Fruit fly (Drosophila melanogaster) whole organism, larva: ENCODE results near the gene CG14650.
A peak's percentile ranks its signal among the peaks of the same experiment; 100 is the strongest.

Source experiments
- noc ChIP-seq: fragments of 200-800 bp; sonication (Bioruptor generic); optimal IDR thresholded peaks from 3 replicates; lab custom pipeline; 2019; ENCODE audit warnings: missing biosample characterization, mild to moderate bottlenecking, missing genetic modification characterization, moderate library complexity

The CG14650 gene

DNA sequence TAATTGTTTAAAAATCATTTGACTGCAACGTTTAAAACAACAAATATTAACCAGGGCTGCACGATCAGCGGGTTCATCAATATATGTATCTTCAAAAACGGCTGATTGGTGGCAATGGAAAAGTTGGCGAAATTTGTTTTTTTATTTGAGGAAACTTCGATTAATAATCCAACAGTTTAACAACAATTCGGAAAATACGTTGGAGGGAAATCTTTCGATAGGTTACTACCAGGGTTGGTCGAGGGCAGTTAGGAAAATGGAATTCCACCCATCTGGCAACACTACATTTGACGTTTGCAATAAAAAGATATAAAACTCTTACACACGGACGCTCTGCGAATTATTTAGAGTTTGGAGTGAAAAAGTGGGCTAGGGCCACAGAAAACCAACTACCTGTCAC lies at the start of gene CG14650, which contains the start of gene Lipt2:
CG14650 (plus strand) TSS at position 275 of the 400 bp plus-strand sequence.
Lipt2 (minus strand) TSS at position 217 of the 400 bp plus-strand sequence.
- no peak for TF ChIP-seq noc

DNA sequence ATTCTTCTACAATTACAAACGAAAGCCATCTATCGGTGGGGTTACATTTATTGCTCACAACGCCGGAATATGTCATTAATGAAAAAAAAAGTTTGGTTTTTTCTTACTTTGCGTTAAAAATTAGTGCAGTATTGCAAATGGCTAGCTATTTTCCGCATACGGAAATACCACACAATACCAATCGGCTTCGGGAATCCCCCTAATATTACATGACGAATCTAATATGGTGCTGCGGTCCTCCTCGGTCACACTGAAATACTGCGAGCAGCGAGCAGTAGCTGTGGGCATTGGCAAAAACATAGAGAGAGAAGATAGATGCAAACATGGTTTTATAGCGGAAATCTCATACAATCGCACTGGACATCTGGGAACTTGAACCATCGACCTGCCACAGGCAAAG lies 49.7 kb upstream of the CG14650 start, which contains the start of gene tub:
tub (plus strand) TSS at position 253 of the 400 bp plus-strand sequence.
- TF ChIP-seq noc, result peak; percentile 31

DNA sequence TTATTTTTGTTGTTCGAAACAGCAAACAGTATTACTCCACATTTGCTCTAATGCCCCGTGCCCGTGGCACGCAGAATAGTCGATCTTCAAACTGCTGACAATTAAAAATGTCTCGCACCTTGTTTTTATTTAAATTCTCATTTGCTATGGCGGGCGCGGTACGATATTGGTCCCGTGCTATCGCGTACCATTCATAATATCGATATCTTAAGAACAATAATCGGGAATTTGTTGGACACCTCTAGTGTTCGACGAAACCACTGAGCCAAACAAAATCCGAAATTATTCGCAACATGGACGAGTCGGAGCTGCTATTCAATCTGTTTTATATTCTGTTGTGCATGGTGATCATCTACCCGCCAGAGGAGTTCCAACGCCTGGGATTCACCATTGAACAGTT lies 47.1 kb upstream of the CG14650 start, which contains the start of gene CG14646:
CG14646 (plus strand) TSS at position 234 of the 400 bp plus-strand sequence.
- TF ChIP-seq noc, result no peak

DNA sequence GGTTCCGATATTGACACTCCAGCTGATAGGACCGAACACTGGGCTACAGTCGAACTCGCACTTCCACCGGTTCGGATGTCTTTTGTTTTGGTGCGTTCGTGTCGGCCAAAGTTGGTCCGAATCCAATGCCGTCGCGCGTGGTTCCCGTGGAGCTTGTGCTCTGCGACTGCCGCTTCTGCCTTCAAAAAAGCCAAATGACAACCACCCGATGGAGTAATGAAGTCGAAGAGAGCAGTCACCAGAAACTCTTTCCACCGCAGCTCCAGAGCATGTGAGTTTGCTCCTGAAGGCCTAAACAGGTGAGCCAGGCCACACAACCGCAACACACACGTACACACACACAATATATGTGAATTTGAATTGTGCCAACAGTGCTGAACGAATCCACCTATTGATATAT lies 43.1 kb upstream of the CG14650 start, which contains the start of gene CG34112:
CG34112 (minus strand) TSS at position 143 of the 400 bp plus-strand sequence.
- no peak for TF ChIP-seq noc

DNA sequence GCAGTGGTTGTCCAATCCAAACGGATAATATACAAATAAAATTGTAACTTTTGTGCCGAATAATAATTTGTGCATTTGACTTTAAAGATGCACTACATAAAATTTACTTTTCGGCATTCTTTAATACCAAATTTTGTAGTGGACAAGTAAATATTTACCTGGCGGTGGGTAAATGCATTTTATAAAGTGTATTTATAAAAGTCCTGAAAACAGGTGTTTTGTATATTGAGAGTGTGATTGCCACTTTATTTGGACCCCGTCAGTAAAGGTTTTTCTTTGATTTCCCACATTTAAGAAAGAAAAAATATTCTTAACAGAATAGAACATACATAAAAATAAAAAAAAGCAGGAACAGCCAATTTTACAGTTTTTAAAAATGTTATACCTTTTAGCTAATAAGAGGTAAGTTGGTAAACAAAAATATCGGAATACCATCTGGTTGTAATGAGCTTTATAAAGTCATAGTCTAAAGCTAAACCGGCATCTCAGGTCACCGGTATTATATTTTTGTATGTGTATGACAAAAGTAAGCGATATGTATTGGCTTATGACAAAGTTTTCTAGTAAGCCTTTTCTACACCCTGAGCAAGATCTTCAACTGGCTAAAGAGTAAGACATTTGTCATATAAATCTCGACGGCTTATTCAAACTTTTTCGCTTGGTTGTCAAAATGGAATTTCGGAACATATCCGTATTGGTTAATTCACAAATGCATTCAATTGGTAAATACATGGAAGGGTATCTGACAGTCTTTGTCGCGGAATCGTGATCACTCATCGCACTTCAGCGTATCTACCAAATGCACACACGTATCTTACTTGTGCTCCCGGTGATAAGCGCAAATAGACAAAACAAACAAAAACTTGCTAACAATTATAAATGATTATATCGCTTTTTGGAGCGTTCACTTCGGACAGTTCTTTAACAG lies 42.3 kb upstream of the CG14650 start:
- peak; percentile 96 for TF ChIP-seq noc

dm6 chr3R:4397403-4398079 lies 39.6 kb upstream of the CG14650 start, which contains the start of gene CG9855:
CG9855 (minus strand) TSS chr3R:4397875.
- no peak for TF ChIP-seq noc

- no peak for TF ChIP-seq noc
These were observed 37.2 kb upstream of the CG14650 start for dm6 chr3R:4399810-4400496.

DNA sequence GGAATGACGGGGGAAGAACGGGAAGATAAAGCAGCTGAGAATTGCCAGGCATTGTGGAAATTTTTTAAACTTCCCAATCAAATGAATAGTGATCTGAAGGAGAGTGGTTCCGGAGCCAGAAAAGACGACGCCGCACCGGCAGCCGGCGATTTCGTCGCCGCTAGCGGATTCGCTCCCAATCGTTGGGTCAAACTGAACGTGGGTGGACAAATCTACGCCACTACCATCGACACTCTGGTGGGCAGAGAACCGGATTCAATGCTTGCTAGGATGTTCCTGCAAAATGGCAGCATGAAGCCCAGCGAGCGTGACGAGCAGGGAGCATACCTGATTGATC lies 36.7 kb upstream of the CG14650 start, which contains the start of gene CG14647:
CG14647 (plus strand) TSS at position 14 of the 337 bp plus-strand sequence.
- TF ChIP-seq noc, result no peak

- TF ChIP-seq noc, result no peak
These were observed 35.1 kb upstream of the CG14650 start, which contains the start of gene CG9853 for dm6 chr3R:4401977-4402589. CG9853 (minus strand) TSS chr3R:4402027.

- no peak for TF ChIP-seq noc
These were observed 34.1 kb upstream of the CG14650 start, which contains the start of gene lost for dm6 chr3R:4402884-4403705. lost (plus strand) TSS chr3R:4403076.

dm6 chr3R:4403706-4404392 lies 33.3 kb upstream of the CG14650 start:
- peak; percentile 87 for TF ChIP-seq noc

dm6 chr3R:4407325-4407724 lies 29.9 kb upstream of the CG14650 start:
- no peak for TF ChIP-seq noc

dm6 chr3R:4416138-4416537 lies 21.0 kb upstream of the CG14650 start, which contains the start of gene CG31528:
CG31528 (plus strand) TSS chr3R:4416438.
- no peak for TF ChIP-seq noc

DNA sequence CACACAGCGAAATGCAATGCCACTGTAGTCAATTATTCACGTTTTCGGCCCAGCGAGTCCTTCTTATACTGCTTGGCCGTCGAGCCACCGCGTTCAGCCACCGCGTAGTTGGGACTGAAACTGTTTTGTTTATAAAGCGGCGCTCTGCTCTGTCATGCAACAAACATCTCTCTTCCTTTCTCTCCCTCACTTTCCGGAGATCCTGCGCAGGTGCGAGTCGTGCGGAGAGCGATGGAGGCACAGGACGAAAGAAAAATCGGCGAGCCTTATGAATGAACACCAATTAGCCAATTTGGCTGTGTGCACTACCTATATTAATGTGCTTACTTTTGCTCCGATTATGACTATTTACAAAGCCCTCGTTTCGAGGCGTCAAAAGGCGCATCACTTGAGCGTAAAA lies 17.7 kb upstream of the CG14650 start, which contains the start of gene CG32944:
CG32944 (minus strand) TSS at position 97 of the 400 bp plus-strand sequence.
- no peak for TF ChIP-seq noc
